Worm (Caenorhabditis elegans) whole organism, L1 larva: Measurements from ENCODE around the gene lact-4.

ENCODE experiments used
- C16A3.4 ChIP-seq: fragments of 150-350 bp; optimal IDR thresholded peaks from 2 replicates; lab custom pipeline; 2014; ENCODE audit warnings: missing biosample characterization, missing genetic modification characterization
- C34B4.2 ChIP-seq: sonication (generic microtip); optimal IDR thresholded peaks from 2 replicates; lab custom pipeline; 2017; ENCODE audit warnings: mild to moderate bottlenecking, missing genetic modification characterization, missing compliant biosample characterization
- F16B12.6 ChIP-seq: fragments of 150-350 bp; optimal IDR thresholded peaks from 2 replicates; lab custom pipeline; 2014; ENCODE audit warnings: missing biosample characterization, missing genetic modification characterization
- Y116A8C.19 ChIP-seq: sonication (generic microtip); optimal IDR thresholded peaks from 2 replicates; lab custom pipeline; 2016; ENCODE audit warnings: missing compliant biosample characterization, missing genetic modification characterization, borderline replicate concordance
- ama-1 ChIP-seq: fragments of 150-350 bp; optimal IDR thresholded peaks from 2 replicates; lab custom pipeline; 2014
- blmp-1 ChIP-seq: fragments of 150-350 bp; optimal IDR thresholded peaks from 2 replicates; lab custom pipeline; 2014; ENCODE audit warnings: missing biosample characterization, missing genetic modification characterization
- ceh-82 ChIP-seq, 3 experiments: fragments of 150-350 bp in 1 of 3; sonication (generic microtip) in 2 of 3; optimal IDR thresholded peaks; 2 replicates each; lab custom pipeline; 2014 to 2017; ENCODE audit warnings: missing biosample characterization in 3 of 3, missing genetic modification characterization in 3 of 3
- ceh-88 ChIP-seq: fragments of 200-800 bp; sonication (Bioruptor generic); IDR thresholded peaks from 2 replicates; pipeline ENCODE4 v1.3.6; 2022; ENCODE audit warnings: missing genetic modification characterization, missing compliant biosample characterization
- ceh-90 ChIP-seq: sonication (generic microtip); optimal IDR thresholded peaks from 2 replicates; lab custom pipeline; 2016; ENCODE audit warnings: missing genetic modification characterization, missing compliant biosample characterization
- ces-1 ChIP-seq: fragments of 150-350 bp; optimal IDR thresholded peaks from 2 replicates; lab custom pipeline; 2014; ENCODE audit warnings: missing biosample characterization, missing genetic modification reagents, missing genetic modification characterization
- efl-3 ChIP-seq: fragments of 200-800 bp; sonication (Bioruptor generic); optimal IDR thresholded peaks from 2 replicates; lab custom pipeline; 2018; ENCODE audit warnings: mild to moderate bottlenecking, missing genetic modification characterization, missing compliant biosample characterization
- elt-2 ChIP-seq: sonication (generic microtip); optimal IDR thresholded peaks from 2 replicates; lab custom pipeline; 2016; ENCODE audit warnings: missing genetic modification characterization, mild to moderate bottlenecking, inconsistent platforms, missing compliant biosample characterization, missing genetic modification reagents
- elt-3 ChIP-seq, 6 experiments: fragments of 150-350 bp in 1 of 6; sonication (generic microtip); optimal IDR thresholded peaks; 2 replicates each; lab custom pipeline; 2017 to 2018; ENCODE audit warnings: missing biosample characterization in 6 of 6, missing genetic modification characterization in 6 of 6, inconsistent platforms in 1 of 6
- fkh-10 ChIP-seq: sonication (generic microtip); optimal IDR thresholded peaks from 2 replicates; lab custom pipeline; 2017; ENCODE audit warnings: missing biosample characterization, missing genetic modification reagents, missing genetic modification characterization
- fkh-8 ChIP-seq: sonication (generic microtip); optimal IDR thresholded peaks from 2 replicates; lab custom pipeline; 2016; ENCODE audit warnings: mild to moderate bottlenecking, missing genetic modification characterization, missing compliant biosample characterization
- fos-1 ChIP-seq: fragments of 150-350 bp; optimal IDR thresholded peaks from 2 replicates; lab custom pipeline; 2014; ENCODE audit warnings: missing biosample characterization, missing genetic modification characterization
- grh-1 ChIP-seq: fragments of 200-800 bp; sonication (Bioruptor generic); IDR thresholded peaks from 2 replicates; pipeline ENCODE4 v1.3.6; 2022; ENCODE audit warnings: missing genetic modification reagents, missing genetic modification characterization, missing compliant biosample characterization
- hlh-4 ChIP-seq: sonication (generic microtip); optimal IDR thresholded peaks from 2 replicates; lab custom pipeline; 2016; ENCODE audit warnings: mild to moderate bottlenecking, missing genetic modification characterization, missing compliant biosample characterization
- hpl-2 ChIP-seq: fragments of 150-350 bp; optimal IDR thresholded peaks from 2 replicates; lab custom pipeline; 2014; ENCODE audit warnings: missing biosample characterization, missing genetic modification reagents, missing genetic modification characterization
- irx-1 ChIP-seq: sonication (generic microtip); optimal IDR thresholded peaks from 2 replicates; lab custom pipeline; 2016; ENCODE audit warnings: missing genetic modification characterization, missing compliant biosample characterization
- isw-1 ChIP-seq: fragments of 200-800 bp; sonication (Bioruptor generic); IDR thresholded peaks from 2 replicates; pipeline ENCODE4 v1.3.6; 2022; ENCODE audit warnings: missing genetic modification characterization, missing compliant biosample characterization
- lin-15B ChIP-seq: fragments of 150-350 bp; sonication (generic microtip); optimal IDR thresholded peaks from 3 replicates; lab custom pipeline; 2014; ENCODE audit warnings: missing biosample characterization, missing genetic modification characterization
- lin-35 ChIP-seq, 2 experiments: fragments of 150-350 bp; optimal IDR thresholded peaks; 2 replicates each; lab custom pipeline; 2014; ENCODE audit warnings: missing biosample characterization in 2 of 2, missing genetic modification characterization in 2 of 2, missing genetic modification reagents in 2 of 2
- lir-3 ChIP-seq: sonication (generic microtip); optimal IDR thresholded peaks from 2 replicates; lab custom pipeline; 2016; ENCODE audit warnings: mild to moderate bottlenecking, missing genetic modification characterization, moderate library complexity, missing compliant biosample characterization; ENCODE audit not compliant: poor library complexity
- mab-9 ChIP-seq: fragments of 200-800 bp; sonication (Bioruptor generic); IDR thresholded peaks from 2 replicates; pipeline ENCODE4 v1.3.6; 2022; ENCODE audit warnings: missing genetic modification reagents, missing genetic modification characterization, missing compliant biosample characterization
- mep-1 ChIP-seq: fragments of 150-350 bp; optimal IDR thresholded peaks from 2 replicates; lab custom pipeline; 2014; ENCODE audit warnings: missing biosample characterization, missing genetic modification characterization
- nhr-19 ChIP-seq: fragments of 200-800 bp; sonication (Bioruptor generic); conservative IDR thresholded peaks from 2 replicates; pipeline ENCODE4 v1.3.6; 2022; ENCODE audit warnings: missing genetic modification characterization, missing compliant biosample characterization
- nhr-20 ChIP-seq: sonication (generic microtip); optimal IDR thresholded peaks from 2 replicates; lab custom pipeline; 2016; ENCODE audit warnings: mild to moderate bottlenecking, missing genetic modification characterization, missing compliant biosample characterization
- nhr-71 ChIP-seq: sonication (generic microtip); optimal IDR thresholded peaks from 2 replicates; lab custom pipeline; 2016; ENCODE audit warnings: mild to moderate bottlenecking, missing genetic modification characterization, moderate library complexity, missing compliant biosample characterization
- nhr-76 ChIP-seq: sonication (generic microtip); optimal IDR thresholded peaks from 2 replicates; lab custom pipeline; 2017; ENCODE audit warnings: missing biosample characterization, missing genetic modification characterization
- nhr-84 ChIP-seq: sonication (generic microtip); optimal IDR thresholded peaks from 2 replicates; lab custom pipeline; 2017; ENCODE audit warnings: missing biosample characterization, missing genetic modification characterization
- pag-3 ChIP-seq: sonication (generic microtip); optimal IDR thresholded peaks from 2 replicates; lab custom pipeline; 2017; ENCODE audit warnings: missing genetic modification characterization, mild to moderate bottlenecking, missing compliant biosample characterization, antibody characterized with exemption, borderline replicate concordance; ENCODE audit not compliant: insufficient read depth
- pax-3 ChIP-seq: fragments of 200-800 bp; sonication (Bioruptor generic); optimal IDR thresholded peaks from 2 replicates; lab custom pipeline; 2018; ENCODE audit warnings: mild to moderate bottlenecking, missing genetic modification characterization, moderate library complexity, missing compliant biosample characterization
- rnt-1 ChIP-seq: sonication (generic microtip); optimal IDR thresholded peaks from 2 replicates; lab custom pipeline; 2016; ENCODE audit warnings: mild to moderate bottlenecking, missing genetic modification characterization, moderate library complexity, missing compliant biosample characterization
- sox-4 ChIP-seq: sonication (generic microtip); optimal IDR thresholded peaks from 2 replicates; lab custom pipeline; 2016; ENCODE audit warnings: missing genetic modification characterization, missing compliant biosample characterization
- swsn-7 ChIP-seq: sonication (generic microtip); optimal IDR thresholded peaks from 2 replicates; lab custom pipeline; 2016; ENCODE audit warnings: missing genetic modification characterization, missing compliant biosample characterization
- tbx-2 ChIP-seq: sonication (generic microtip); optimal IDR thresholded peaks from 2 replicates; lab custom pipeline; 2016; ENCODE audit warnings: missing genetic modification characterization, missing compliant biosample characterization
- unc-130 ChIP-seq: fragments of 150-350 bp; optimal IDR thresholded peaks from 2 replicates; lab custom pipeline; 2017; ENCODE audit warnings: missing biosample characterization, missing genetic modification characterization, inconsistent platforms
- unc-30 ChIP-seq: sonication (generic microtip); optimal IDR thresholded peaks from 2 replicates; lab custom pipeline; 2017; ENCODE audit warnings: missing biosample characterization, missing genetic modification characterization
- unc-62 ChIP-seq: fragments of 150-350 bp; optimal IDR thresholded peaks from 2 replicates; lab custom pipeline; 2014; ENCODE audit warnings: missing biosample characterization, missing genetic modification reagents, missing genetic modification characterization
- unc-98 ChIP-seq: fragments of 200-800 bp; sonication (Bioruptor generic); IDR thresholded peaks from 2 replicates; pipeline ENCODE4 v1.3.6; 2022; ENCODE audit warnings: missing genetic modification characterization, missing compliant biosample characterization
- vab-15 ChIP-seq: sonication (generic microtip); optimal IDR thresholded peaks from 2 replicates; lab custom pipeline; 2017; ENCODE audit warnings: missing genotype, mild to moderate bottlenecking, missing genetic modification characterization, missing compliant biosample characterization
- xbp-1 ChIP-seq: sonication (generic microtip); optimal IDR thresholded peaks from 2 replicates; lab custom pipeline; 2016; ENCODE audit warnings: missing genetic modification characterization, missing compliant biosample characterization
- zag-1 ChIP-seq: fragments of 150-350 bp; optimal IDR thresholded peaks from 2 replicates; lab custom pipeline; 2014; ENCODE audit warnings: missing biosample characterization, missing genetic modification characterization
- zip-4 ChIP-seq: fragments of 200-800 bp; sonication (Bioruptor generic); optimal IDR thresholded peaks from 2 replicates; lab custom pipeline; 2018; ENCODE audit warnings: mild to moderate bottlenecking, missing genetic modification characterization, moderate library complexity, missing compliant biosample characterization
- ztf-11 ChIP-seq, 2 experiments: sonication (generic microtip); optimal IDR thresholded peaks; 2 replicates each; lab custom pipeline; 2016 to 2017; ENCODE audit warnings: missing genetic modification characterization in 2 of 2, missing biosample characterization in 1 of 2, missing compliant biosample characterization in 1 of 2
- ztf-4 ChIP-seq: fragments of 150-350 bp; optimal IDR thresholded peaks from 2 replicates; lab custom pipeline; 2014; ENCODE audit warnings: missing biosample characterization, missing genetic modification characterization

The lact-4 gene

ce11 chrII:8525133-8525736 lies 45.0 kb upstream of the lact-4 start, which contains the start of the genes prp-9 and mrps-18B (continued):
- TF ChIP-seq C16A3.4 (peak; percentile 53), hlh-4 (no peak), unc-130 (tag; lab: Kevin White, UChicago) (peak; percentile 75), isw-1 (no peak), lin-35 (GFP tag; optimal IDR thresholded peaks at IDR 0.05; lab: Kevin White, UChicago) (peak in 1 of 2 experiments; percentile 46), lir-3 (peak; percentile 23), C34B4.2 (tag; lab: Kevin White, UChicago) (no peak), blmp-1 (tag; lab: Kevin White, UChicago) (peak; percentile 63), nhr-84 (tag; lab: Kevin White, UChicago) (no peak), sox-4 (tag; lab: Kevin White, UChicago) (no peak), ceh-82 (tag; optimal IDR thresholded peaks at IDR 0.05; lab: Kevin White, UChicago) (peak in 2 of 3 experiments; percentile 27 to 32), nhr-19 (GFP tag; lab: Robert Waterston, UW) (peak; percentile 9; the same call in 1 of the 2 replicates), ceh-88 (no peak), tbx-2 (tag; lab: Kevin White, UChicago) (no peak), unc-62 (GFP tag; lab: Kevin White, UChicago) (no peak), mab-9 (GFP tag; lab: Robert Waterston, UW) (no peak), pax-3 (tag; lab: Kevin White, UChicago) (no peak), ama-1 (lab: Kevin White, UChicago) (no peak), nhr-20 (tag; lab: Kevin White, UChicago) (peak; percentile 35), F16B12.6 (tag; lab: Kevin White, UChicago) (peak; percentile 83)

- TF ChIP-seq zip-4 (no peak), ceh-88 (no peak), ztf-4 (tag; lab: Kevin White, UChicago) (no peak), elt-3 (tag; optimal IDR thresholded peaks at IDR 0.05; lab: Kevin White, UChicago) (no peak), zag-1 (no peak), vab-15 (tag; lab: Kevin White, UChicago) (no peak)
Observed at ce11 chrII:8520625-8521024, 40.3 kb upstream of the lact-4 start, which contains the start of gene cht-2. TSS of gene cht-2 (plus strand) at chrII:8520925.

- TF ChIP-seq lir-3 (no peak), Y116A8C.19 (no peak), fkh-10 (GFP tag; lab: Kevin White, UChicago) (no peak), swsn-7 (tag; lab: Kevin White, UChicago) (no peak)
- TF ChIP-seq, all 84 proteins: peak for 0
Observed at ce11 chrII:8518210-8518609, 37.9 kb upstream of the lact-4 start, which contains the start of gene T13H5.8. TSS of gene T13H5.8 (plus strand) at chrII:8518510.

- TF ChIP-seq nhr-76 (tag; lab: Kevin White, UChicago) (no peak), hpl-2 (GFP tag; lab: Kevin White, UChicago) (no peak), rnt-1 (tag; lab: Kevin White, UChicago) (peak; percentile 90), fkh-8 (tag; lab: Kevin White, UChicago) (peak; percentile 62), ceh-88 (no peak), xbp-1 (peak; percentile 61), unc-30 (tag; lab: Kevin White, UChicago) (no peak), unc-98 (GFP tag; lab: Robert Waterston, UW) (no peak), mab-9 (GFP tag; lab: Robert Waterston, UW) (no peak), ztf-11 (tag; optimal IDR thresholded peaks at IDR 0.05; lab: Kevin White, UChicago) (peak in 1 of 2 experiments; percentile 33), lin-35 (GFP tag; optimal IDR thresholded peaks at IDR 0.05; lab: Kevin White, UChicago) (peak; percentile 75 to 84), grh-1 (no peak), ceh-90 (peak; percentile 71), mep-1 (tag; lab: Kevin White, UChicago) (peak; percentile 86), vab-15 (tag; lab: Kevin White, UChicago) (no peak), lin-15B (tag; lab: Kevin White, UChicago) (peak; percentile 76), efl-3 (GFP tag; lab: Kevin White, UChicago) (no peak), lir-3 (peak; percentile 85), fos-1 (tag; lab: Kevin White, UChicago) (peak; percentile 59), nhr-71 (tag; lab: Kevin White, UChicago) (peak; percentile 75), elt-2 (tag; lab: Kevin White, UChicago) (peak; percentile 28), ces-1 (no peak), irx-1 (no peak), pag-3 (tag; lab: Kevin White, UChicago) (no peak)
Observed at ce11 chrII:8516783-8517182, 36.5 kb upstream of the lact-4 start, which contains the start of gene rnh-2. TSS of gene rnh-2 (plus strand) at chrII:8517150.
